Fruit fly (Drosophila melanogaster): ENCODE measurements around the gene Sytbeta.
A peak's percentile ranks its signal among the peaks of the same experiment; 100 is the strongest.

Sytbeta gene

dm6 chr3L:15078347-15078746, 13.6 kb upstream of the Sytbeta start, which contains the start of gene Or71a:
Or71a (minus strand) TSS chr3L:15078447.
- TF ChIP-seq Myc (optimal IDR thresholded peaks at IDR 0.05): no peak
- TF ChIP-seq GATAd (GFP tag; optimal IDR thresholded peaks at IDR 0.05): no peak
- TF ChIP-seq rgr (GFP tag; optimal IDR thresholded peaks at IDR 0.05): no peak
- TF ChIP-seq ey (GFP tag; optimal IDR thresholded peaks at IDR 0.05): no peak
- TF ChIP-seq foxo (GFP tag; optimal IDR thresholded peaks at IDR 0.05): no peak
- no peak for TF ChIP-seq CrebA (GFP tag; optimal IDR thresholded peaks at IDR 0.05; ENCODE audit: borderline replicate concordance)
- TF ChIP-seq woc (GFP tag; optimal IDR thresholded peaks at IDR 0.05): no peak
- no peak for TF ChIP-seq Mio (GFP tag; optimal IDR thresholded peaks at IDR 0.05)
- TF ChIP-seq tai (GFP tag; optimal IDR thresholded peaks at IDR 0.05): no peak
- no peak for TF ChIP-seq CG32264 (GFP tag; optimal IDR thresholded peaks at IDR 0.05)
- TF ChIP-seq Dif (GFP tag; optimal IDR thresholded peaks at IDR 0.05; ENCODE audit: partially characterized antibody): no peak
- TF ChIP-seq Hr78 (GFP tag; optimal IDR thresholded peaks at IDR 0.05): no peak
- no peak for TF ChIP-seq Abd-B (GFP tag; optimal IDR thresholded peaks at IDR 0.05)
- no peak for TF ChIP-seq Hr83 (GFP tag; optimal IDR thresholded peaks at IDR 0.05; ENCODE audit: poor library complexity, severe bottlenecking)
- TF ChIP-seq Hnf4 (GFP tag; optimal IDR thresholded peaks at IDR 0.05): no peak
- TF ChIP-seq lola (GFP tag; optimal IDR thresholded peaks at IDR 0.05): no peak

dm6 chr3L:15076380-15076779, 11.6 kb upstream of the Sytbeta start:
- TF ChIP-seq OdsH (GFP tag; optimal IDR thresholded peaks at IDR 0.05) (no peak), foxo (GFP tag; optimal IDR thresholded peaks at IDR 0.05) (no peak), Dfd (GFP tag; optimal IDR thresholded peaks at IDR 0.05) (no peak), CG32264 (GFP tag; optimal IDR thresholded peaks at IDR 0.05) (no peak), Hr83 (GFP tag; optimal IDR thresholded peaks at IDR 0.05; ENCODE audit: poor library complexity, severe bottlenecking) (no peak), dsf (GFP tag; optimal IDR thresholded peaks at IDR 0.05; ENCODE audit: borderline replicate concordance) (no peak), brk (GFP tag; optimal IDR thresholded peaks at IDR 0.05) (no peak), dl (GFP tag; optimal IDR thresholded peaks at IDR 0.05; ENCODE audit: insufficient read depth in 1 of 2, partially characterized antibody in 2 of 2) (no peak), Dif (GFP tag; optimal IDR thresholded peaks at IDR 0.05; ENCODE audit: partially characterized antibody) (no peak), Abd-B (GFP tag; optimal IDR thresholded peaks at IDR 0.05) (no peak), h (GFP tag; optimal IDR thresholded peaks at IDR 0.05) (no peak), HLH106 (tag; optimal IDR thresholded peaks at IDR 0.05) (no peak), Jra (GFP tag; optimal IDR thresholded peaks at IDR 0.05) (no peak), sv (GFP tag; optimal IDR thresholded peaks at IDR 0.05) (no peak), N (GFP tag; optimal IDR thresholded peaks at IDR 0.05) (no peak)

- no peak for TF ChIP-seq Rel (GFP tag; optimal IDR thresholded peaks at IDR 0.05)
- TF ChIP-seq Rel (tag; optimal IDR thresholded peaks at IDR 0.05): no peak
- no peak for TF ChIP-seq fru (GFP tag; optimal IDR thresholded peaks at IDR 0.05)
- TF ChIP-seq foxo (GFP tag; optimal IDR thresholded peaks at IDR 0.05): no peak
- no peak for TF ChIP-seq woc (GFP tag; optimal IDR thresholded peaks at IDR 0.05)
Observed at dm6 chr3L:15073680-15074079, 8.9 kb upstream of the Sytbeta start.

dm6 chr3L:15072149-15072548, 7.4 kb upstream of the Sytbeta start:
- TF ChIP-seq Myc (optimal IDR thresholded peaks at IDR 0.05): peak; percentile 84
- TF ChIP-seq Hnf4 (GFP tag; optimal IDR thresholded peaks at IDR 0.05): no peak

dm6 chr3L:15061605-15062004, 3.2 kb downstream of the Sytbeta start, which contains the start of gene CG13460:
CG13460 (minus strand) TSS chr3L:15061705.
- TF ChIP-seq Mio (GFP tag; optimal IDR thresholded peaks at IDR 0.05) (no peak), CG9705 (GFP tag; optimal IDR thresholded peaks at IDR 0.05) (no peak), Myc (optimal IDR thresholded peaks at IDR 0.05) (no peak), Dif (GFP tag; optimal IDR thresholded peaks at IDR 0.05; ENCODE audit: partially characterized antibody) (no peak), fru (GFP tag; optimal IDR thresholded peaks at IDR 0.05) (no peak)

dm6 chr3L:15054477-15054876, 10.3 kb downstream of the Sytbeta start, which contains the start of gene EAChm:
EAChm (plus strand) TSS chr3L:15054777.
- no peak for TF ChIP-seq h (GFP tag; optimal IDR thresholded peaks at IDR 0.05)
- TF ChIP-seq psq (GFP tag; optimal IDR thresholded peaks at IDR 0.05): no peak
- no peak for TF ChIP-seq CrebA (GFP tag; optimal IDR thresholded peaks at IDR 0.05; ENCODE audit: borderline replicate concordance)
- no peak for TF ChIP-seq tai (GFP tag; optimal IDR thresholded peaks at IDR 0.05)
- TF ChIP-seq Dfd (GFP tag; optimal IDR thresholded peaks at IDR 0.05): no peak
- TF ChIP-seq Sp1 (GFP tag; optimal IDR thresholded peaks at IDR 0.05): no peak
- TF ChIP-seq ey (GFP tag; optimal IDR thresholded peaks at IDR 0.05): no peak
- no peak for TF ChIP-seq pan (optimal IDR thresholded peaks at IDR 0.05)
- TF ChIP-seq Mio (GFP tag; optimal IDR thresholded peaks at IDR 0.05): no peak
- no peak for TF ChIP-seq Dif (GFP tag; optimal IDR thresholded peaks at IDR 0.05; ENCODE audit: partially characterized antibody)
- TF ChIP-seq woc (GFP tag; optimal IDR thresholded peaks at IDR 0.05): no peak
- no peak for TF ChIP-seq dmrt93B (GFP tag; optimal IDR thresholded peaks at IDR 0.05)
- no peak for TF ChIP-seq Rel (GFP tag; optimal IDR thresholded peaks at IDR 0.05)
- no peak for TF ChIP-seq Rel (tag; optimal IDR thresholded peaks at IDR 0.05)
- TF ChIP-seq foxo (GFP tag; optimal IDR thresholded peaks at IDR 0.05): no peak
- TF ChIP-seq lola (GFP tag; optimal IDR thresholded peaks at IDR 0.05): no peak
- no peak for TF ChIP-seq Hnf4 (GFP tag; optimal IDR thresholded peaks at IDR 0.05)
- no peak for TF ChIP-seq brk (GFP tag; optimal IDR thresholded peaks at IDR 0.05)
- no peak for TF ChIP-seq br (GFP tag; optimal IDR thresholded peaks at IDR 0.05)

Measured in whole organism, wandering third instar larva.